Worm (Caenorhabditis elegans): Measurements from ENCODE around the gene C06B8.7.

ce11 chrV:15466719-15467118 is 31.8 kb upstream of the C06B8.7 start:
- no peak for TF ChIP-seq him-1 (tag; optimal IDR thresholded peaks at IDR 0.05)
- no peak for TF ChIP-seq dao-5 (tag; optimal IDR thresholded peaks at IDR 0.05)

All from whole organism, L4/young adult.